Worm (Caenorhabditis elegans) whole organism, L3 larva: ENCODE results near the gene npp-27.
A peak's percentile ranks its signal among the peaks of the same experiment; 100 is the strongest.

Experiments
- R02D3.7 ChIP-seq: fragments of 150-350 bp; optimal IDR thresholded peaks from 2 replicates; lab custom pipeline; 2014; ENCODE audit warnings: missing biosample characterization, missing genetic modification characterization
- ZK546.5 ChIP-seq: sonication (generic microtip); optimal IDR thresholded peaks from 2 replicates; lab custom pipeline; 2017; ENCODE audit warnings: missing biosample characterization, missing genetic modification characterization
- aly-2 ChIP-seq: fragments of 150-350 bp; optimal IDR thresholded peaks from 2 replicates; lab custom pipeline; 2014; ENCODE audit warnings: missing biosample characterization, missing genetic modification characterization
- ama-1 ChIP-seq: fragments of 150-350 bp; optimal IDR thresholded peaks from 2 replicates; lab custom pipeline; 2018
- ceh-28 ChIP-seq: fragments of 150-350 bp; optimal IDR thresholded peaks from 2 replicates; lab custom pipeline; 2014; ENCODE audit warnings: missing biosample characterization, missing genetic modification reagents, missing genetic modification characterization
- ceh-82 ChIP-seq: fragments of 150-350 bp; optimal IDR thresholded peaks from 2 replicates; lab custom pipeline; 2014; ENCODE audit warnings: missing biosample characterization, missing genetic modification characterization
- ceh-9 ChIP-seq: sonication (generic microtip); optimal IDR thresholded peaks from 2 replicates; lab custom pipeline; 2018; ENCODE audit warnings: missing biosample characterization, missing genetic modification characterization
- egl-27 ChIP-seq: sonication (generic microtip); optimal IDR thresholded peaks from 4 replicates; lab custom pipeline; 2017; ENCODE audit warnings: missing biosample characterization, missing genetic modification reagents, missing genetic modification characterization
- egl-5 ChIP-seq: fragments of 150-350 bp; optimal IDR thresholded peaks from 2 replicates; lab custom pipeline; 2017; ENCODE audit warnings: missing biosample characterization, missing genetic modification reagents, missing genetic modification characterization, inconsistent platforms
- elt-1 ChIP-seq: fragments of 150-350 bp; optimal IDR thresholded peaks from 2 replicates; lab custom pipeline; 2014; ENCODE audit warnings: missing biosample characterization, missing genetic modification characterization
- elt-2 ChIP-seq: sonication (generic microtip); optimal IDR thresholded peaks from 2 replicates; lab custom pipeline; 2016; ENCODE audit warnings: missing genetic modification reagents, mild to moderate bottlenecking, missing genetic modification characterization, missing compliant biosample characterization
- elt-3 ChIP-seq, 3 experiments: fragments of 150-350 bp in 1 of 3; sonication (generic microtip) in 2 of 3; optimal IDR thresholded peaks; 2 replicates in 2 of 3; 4 replicates in 1 of 3; lab custom pipeline; 2014 to 2017; ENCODE audit warnings: missing biosample characterization in 3 of 3, missing genetic modification characterization in 3 of 3
- hmg-11 ChIP-seq: sonication (generic microtip); optimal IDR thresholded peaks from 2 replicates; lab custom pipeline; 2016; ENCODE audit warnings: missing genetic modification characterization, missing compliant biosample characterization
- jun-1 ChIP-seq: fragments of 150-350 bp; optimal IDR thresholded peaks from 2 replicates; lab custom pipeline; 2014; ENCODE audit warnings: missing biosample characterization, missing genetic modification reagents, missing genetic modification characterization
- lin-15B ChIP-seq: fragments of 150-350 bp; optimal IDR thresholded peaks from 2 replicates; lab custom pipeline; 2014; ENCODE audit warnings: missing biosample characterization, missing genetic modification characterization
- lin-39 ChIP-seq: fragments of 150-350 bp; optimal IDR thresholded peaks from 2 replicates; lab custom pipeline; 2018; ENCODE audit warnings: missing biosample characterization, missing genetic modification reagents, missing genetic modification characterization
- lsy-12 ChIP-seq: sonication (generic microtip); optimal IDR thresholded peaks from 2 replicates; lab custom pipeline; 2016; ENCODE audit warnings: mild to moderate bottlenecking, missing genetic modification characterization, missing compliant biosample characterization
- mml-1 ChIP-seq: fragments of 150-350 bp; sonication (generic microtip); optimal IDR thresholded peaks from 3 replicates; lab custom pipeline; 2014; ENCODE audit warnings: missing biosample characterization, missing genetic modification characterization
- nfya-1 ChIP-seq: sonication (generic microtip); optimal IDR thresholded peaks from 2 replicates; lab custom pipeline; 2017; ENCODE audit warnings: missing genetic modification characterization, mild to moderate bottlenecking, missing compliant biosample characterization, antibody characterized with exemption, moderate library complexity; ENCODE audit not compliant: insufficient read depth
- nhr-11 ChIP-seq: fragments of 150-350 bp; optimal IDR thresholded peaks from 2 replicates; lab custom pipeline; 2014; ENCODE audit warnings: missing biosample characterization, missing genetic modification characterization
- nhr-23 ChIP-seq: fragments of 150-350 bp; optimal IDR thresholded peaks from 2 replicates; lab custom pipeline; 2014; ENCODE audit warnings: missing biosample characterization, missing genetic modification reagents, missing genetic modification characterization
- nhr-25 ChIP-seq: sonication (generic microtip); optimal IDR thresholded peaks from 2 replicates; lab custom pipeline; 2017; ENCODE audit warnings: missing biosample characterization, missing genetic modification characterization
- nhr-28 ChIP-seq: fragments of 150-350 bp; optimal IDR thresholded peaks from 2 replicates; lab custom pipeline; 2014; ENCODE audit warnings: missing biosample characterization, missing genetic modification characterization
- nhr-43 ChIP-seq: sonication (generic microtip); optimal IDR thresholded peaks from 2 replicates; lab custom pipeline; 2016; ENCODE audit warnings: mild to moderate bottlenecking, missing genetic modification characterization, missing compliant biosample characterization; ENCODE audit not compliant: poor library complexity, severe bottlenecking
- nhr-76 ChIP-seq: fragments of 150-350 bp; sonication (generic microtip); optimal IDR thresholded peaks from 5 replicates; lab custom pipeline; 2014; ENCODE audit warnings: missing biosample characterization, missing genetic modification characterization
- pha-4 ChIP-seq: fragments of 150-350 bp; optimal IDR thresholded peaks from 2 replicates; lab custom pipeline; 2014; ENCODE audit warnings: missing biosample characterization, missing genetic modification reagents, missing genetic modification characterization
- snpc-4 ChIP-seq: fragments of 150-350 bp; optimal IDR thresholded peaks from 2 replicates; lab custom pipeline; 2014; ENCODE audit warnings: missing biosample characterization, missing genetic modification characterization
- unc-62 ChIP-seq: fragments of 150-350 bp; sonication (generic microtip); optimal IDR thresholded peaks from 4 replicates; lab custom pipeline; 2014; ENCODE audit warnings: missing biosample characterization, missing genetic modification reagents, missing genetic modification characterization
- zag-1 ChIP-seq: fragments of 150-350 bp; optimal IDR thresholded peaks from 2 replicates; lab custom pipeline; 2014; ENCODE audit warnings: missing biosample characterization, missing genetic modification characterization
- ztf-11 ChIP-seq: fragments of 150-350 bp; optimal IDR thresholded peaks from 2 replicates; lab custom pipeline; 2014; ENCODE audit warnings: missing biosample characterization, missing genetic modification characterization

npp-27 gene

DNA sequence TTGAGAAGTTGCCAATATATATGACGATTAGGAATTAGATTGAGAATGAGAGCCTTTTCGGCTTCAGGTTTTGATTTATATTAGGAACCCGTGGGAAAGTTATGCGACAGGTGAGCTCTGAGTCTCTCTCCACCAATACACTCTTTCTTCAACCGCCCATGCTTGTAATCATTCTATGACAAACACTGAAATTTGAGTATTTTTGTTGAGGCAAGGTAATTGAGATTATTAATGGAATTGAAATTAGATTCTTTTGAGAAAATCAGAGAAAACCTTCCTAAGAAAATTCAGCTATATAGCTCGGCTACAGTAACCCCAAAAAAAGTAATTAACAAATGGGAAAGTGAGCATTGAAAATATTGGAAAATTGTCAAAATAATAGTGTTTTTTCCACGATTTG, 45.8 kb upstream of the npp-27 start, which contains the start of gene ceh-19:
ceh-19 (minus strand) TSS at position 101 of the 400 bp plus-strand sequence.
- TF ChIP-seq nhr-43 (tag; lab: Kevin White, UChicago) (no peak), snpc-4 (tag; lab: Kevin White, UChicago) (no peak), egl-27 (tag; lab: Kevin White, UChicago) (no peak), egl-5 (tag; lab: Kevin White, UChicago) (no peak), mml-1 (tag; lab: Kevin White, UChicago) (no peak), ama-1 (no peak), nhr-11 (no peak), nhr-76 (no peak)

DNA sequence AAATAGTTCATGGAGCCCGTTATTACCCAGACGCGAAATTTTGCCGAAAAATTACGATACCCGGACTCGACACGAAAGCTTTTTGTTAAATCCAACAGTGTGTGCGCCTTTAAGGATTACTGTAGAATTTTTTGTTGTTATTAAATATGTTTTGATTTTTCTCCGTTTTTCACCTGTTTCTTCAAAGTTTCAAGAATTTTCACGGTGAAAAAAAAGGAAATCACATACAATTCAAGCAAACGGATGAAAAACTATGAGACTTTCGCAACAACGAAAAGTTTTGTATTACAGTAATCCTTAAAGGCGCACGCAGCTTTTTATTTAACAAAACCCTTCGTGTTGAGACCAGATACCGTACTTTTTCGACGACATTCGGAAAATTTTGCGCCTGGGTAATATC, 44.0 kb upstream of the npp-27 start:
- TF ChIP-seq elt-1 (tag; lab: Kevin White, UChicago) (no peak), ceh-82 (tag; lab: Kevin White, UChicago) (no peak), nhr-11 (no peak), mml-1 (tag; lab: Kevin White, UChicago) (no peak), elt-2 (tag; lab: Kevin White, UChicago) (no peak), ceh-9 (no peak), aly-2 (tag; lab: Kevin White, UChicago) (no peak), elt-3 (tag; optimal IDR thresholded peaks at IDR 0.05; lab: Kevin White, UChicago) (no peak), lin-15B (tag; lab: Kevin White, UChicago) (no peak), jun-1 (tag; lab: Kevin White, UChicago) (no peak), ztf-11 (tag; lab: Kevin White, UChicago) (no peak), snpc-4 (tag; lab: Kevin White, UChicago) (no peak), lin-39 (no peak), ama-1 (no peak), ceh-28 (tag; lab: Kevin White, UChicago) (no peak)

DNA sequence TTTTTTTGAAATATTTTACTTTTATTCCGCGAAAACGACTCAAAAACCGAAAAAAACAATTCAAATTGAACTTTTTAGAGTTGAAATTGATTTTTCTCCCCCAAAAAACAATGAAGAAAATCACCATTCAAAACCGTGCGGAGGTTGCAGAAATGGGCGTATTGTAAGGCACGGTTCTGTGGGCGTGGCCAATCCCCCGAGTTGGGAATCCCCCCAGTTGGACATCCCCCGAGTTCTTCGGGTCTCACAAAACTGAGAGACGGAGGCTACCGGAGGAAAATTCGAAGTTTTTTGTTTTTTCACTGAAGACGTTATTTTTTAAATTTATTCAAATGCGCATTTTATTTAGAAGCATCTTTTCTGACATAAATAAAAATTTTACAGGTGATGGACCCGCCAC, 38.2 kb upstream of the npp-27 start, which contains the start of gene mcm-3AP:
mcm-3AP (plus strand) TSS at position 383 of the 400 bp plus-strand sequence.
- TF ChIP-seq hmg-11 (tag; lab: Kevin White, UChicago) (peak; percentile 13), nfya-1 (peak; percentile 58), elt-2 (tag; lab: Kevin White, UChicago) (peak; percentile 26)

DNA sequence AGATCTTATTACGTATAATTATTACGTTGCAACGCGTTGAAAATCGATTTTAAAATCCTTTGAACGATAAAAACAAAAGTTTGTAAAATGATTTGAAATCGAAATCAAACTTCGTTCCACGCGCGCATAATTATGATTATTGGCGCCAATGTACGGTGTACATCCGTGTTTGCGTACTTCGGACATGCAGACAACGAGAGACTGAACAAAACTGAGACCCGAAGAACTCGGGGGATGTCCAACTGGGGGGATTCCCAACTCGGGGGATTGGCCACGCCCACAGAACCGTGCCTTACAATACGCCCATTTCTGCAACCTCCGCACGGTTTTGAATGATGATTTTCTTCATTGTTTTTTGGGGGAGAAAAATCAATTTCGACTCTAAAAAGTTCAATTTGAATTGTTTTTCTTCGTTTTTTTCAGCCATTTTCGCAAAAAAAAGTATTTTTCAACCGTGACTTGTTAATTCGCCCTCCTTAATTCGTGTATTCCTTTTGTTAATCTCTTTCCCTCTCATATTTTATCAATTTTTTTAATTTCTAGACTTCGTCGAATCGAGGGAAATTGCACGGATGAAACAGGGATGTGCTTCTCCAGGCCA, 37.0 kb upstream of the npp-27 start, which contains the start of gene F20D12.12:
F20D12.12 (plus strand) TSS at position 542 of the 601 bp plus-strand sequence.
- TF ChIP-seq elt-2 (tag; lab: Kevin White, UChicago) (peak; percentile 52), lin-15B (tag; lab: Kevin White, UChicago) (peak; percentile 69), snpc-4 (tag; lab: Kevin White, UChicago) (peak; percentile 19), lsy-12 (peak; percentile 57), lin-39 (peak; percentile 66), hmg-11 (tag; lab: Kevin White, UChicago) (peak; percentile 56), nhr-43 (tag; lab: Kevin White, UChicago) (peak; percentile 7), nhr-23 (tag; lab: Kevin White, UChicago) (peak; percentile 67), nfya-1 (peak; percentile 85), pha-4 (tag; lab: Kevin White, UChicago) (peak; percentile 66)

DNA sequence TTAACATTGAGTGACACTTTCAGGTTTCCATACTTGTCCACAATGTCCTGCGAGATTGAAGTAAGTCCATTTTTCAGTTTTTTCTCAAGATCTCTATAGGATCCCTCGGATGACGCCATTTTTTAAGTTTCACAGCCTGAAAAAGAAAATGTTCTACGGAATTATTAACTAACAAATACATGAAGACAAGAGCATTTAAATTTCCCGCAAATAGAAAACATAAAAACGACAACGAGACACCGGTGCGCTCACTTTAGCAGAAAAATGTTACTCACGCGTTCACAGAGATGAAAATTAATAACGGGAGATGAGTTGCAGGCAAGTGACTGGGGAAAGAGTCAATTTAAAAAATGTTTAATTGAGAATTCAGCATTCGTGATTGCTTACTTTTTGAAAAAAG, 36.4 kb upstream of the npp-27 start, which contains the start of gene czw-1:
czw-1 (minus strand) TSS at position 369 of the 400 bp plus-strand sequence.
- TF ChIP-seq nhr-25 (tag; lab: Kevin White, UChicago) (no peak), egl-27 (tag; lab: Kevin White, UChicago) (no peak), nhr-28 (tag; lab: Kevin White, UChicago) (no peak), zag-1 (tag; lab: Kevin White, UChicago) (no peak), ZK546.5 (no peak), R02D3.7 (tag; lab: Kevin White, UChicago) (no peak), unc-62 (GFP tag; lab: Kevin White, UChicago) (no peak)

DNA sequence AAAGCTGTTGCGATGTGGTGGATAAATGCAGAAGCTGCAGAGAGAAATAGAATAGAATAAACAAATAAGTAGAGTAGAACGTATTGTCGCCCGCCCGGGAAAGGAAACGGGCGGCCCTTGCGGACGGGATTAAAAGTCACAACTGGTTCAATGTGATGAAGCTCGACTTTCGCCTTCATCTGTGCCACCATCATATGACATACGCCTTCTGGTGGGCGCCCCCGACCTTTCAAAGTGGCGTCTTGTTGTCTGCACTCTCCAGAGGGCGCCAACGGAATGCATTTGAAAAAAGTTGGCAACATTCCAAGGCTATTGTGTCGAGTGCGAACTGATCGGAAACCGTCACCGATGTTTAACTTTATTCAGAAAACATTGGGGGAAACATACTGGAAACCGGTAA, 33.2 kb upstream of the npp-27 start:
- TF ChIP-seq ama-1 (no peak), nhr-23 (tag; lab: Kevin White, UChicago) (peak; percentile 9), nfya-1 (peak; percentile 33), lin-39 (peak; percentile 19), nhr-25 (tag; lab: Kevin White, UChicago) (peak; percentile 76)
